Fruit fly (Drosophila melanogaster) whole organism, embryonic: ENCODE measurements around the gene spdo.
A peak's percentile ranks its signal among the peaks of the same experiment; 100 is the strongest.

ENCODE experiments used
- Ada2b ChIP-seq: fragments of 200-800 bp; sonication (Bioruptor generic); IDR thresholded peaks from 2 replicates; pipeline ENCODE4 v1.3.6; 2022; ENCODE audit warnings: missing biosample characterization, missing genetic modification characterization
- Aef1 ChIP-seq: fragments of 200-800 bp; sonication (Bioruptor generic); IDR thresholded peaks from 3 replicates; pipeline ENCODE4 v1.3.6; 2022; ENCODE audit warnings: missing biosample characterization, missing genetic modification characterization
- CG11560 ChIP-seq: fragments of 200-800 bp; sonication (Bioruptor generic); IDR thresholded peaks from 3 replicates; pipeline ENCODE4 v1.3.6; 2022; ENCODE audit warnings: missing biosample characterization, missing genetic modification characterization
- CG16779 ChIP-seq: fragments of 200-800 bp; sonication (Bioruptor generic); IDR thresholded peaks from 2 replicates; pipeline ENCODE4 v1.3.6; 2022; ENCODE audit warnings: missing biosample characterization, missing genetic modification characterization
- CG17829 ChIP-seq: fragments of 200-800 bp; optimal IDR thresholded peaks from 2 replicates; lab custom pipeline; 2019; ENCODE audit warnings: missing biosample characterization, mild to moderate bottlenecking, missing genetic modification characterization, moderate library complexity
- CG32532 ChIP-seq: fragments of 200-800 bp; sonication (Bioruptor generic); IDR thresholded peaks from 2 replicates; pipeline ENCODE4 v1.3.6; 2022; ENCODE audit warnings: missing biosample characterization, missing genetic modification characterization
- CG34224 ChIP-seq: fragments of 200-800 bp; sonication (Bioruptor generic); IDR thresholded peaks from 3 replicates; pipeline ENCODE4 v1.3.6; 2022; ENCODE audit warnings: missing biosample characterization, missing genetic modification characterization; ENCODE audit not compliant: partially characterized antibody
- CG4707 ChIP-seq: fragments of 200-800 bp; sonication (Bioruptor generic); optimal IDR thresholded peaks from 2 replicates; lab custom pipeline; 2018; ENCODE audit warnings: missing biosample characterization, mild to moderate bottlenecking, missing genetic modification characterization, moderate library complexity
- CG5953 ChIP-seq: fragments of 200-800 bp; sonication (Bioruptor generic); IDR thresholded peaks from 2 replicates; pipeline ENCODE4 v1.3.6; 2022; ENCODE audit warnings: missing biosample characterization, missing genetic modification characterization
- CG7963 ChIP-seq: fragments of 200-800 bp; sonication (Bioruptor generic); IDR thresholded peaks from 3 replicates; pipeline ENCODE4 v1.3.6; 2022; ENCODE audit warnings: missing biosample characterization, missing genetic modification characterization; ENCODE audit not compliant: partially characterized antibody
- CG8089 ChIP-seq: fragments of 200-800 bp; sonication (Bioruptor generic); optimal IDR thresholded peaks from 3 replicates; lab custom pipeline; 2016; ENCODE audit warnings: missing biosample characterization, missing genetic modification characterization
- Drgx ChIP-seq: fragments of 200-800 bp; sonication (Bioruptor generic); IDR thresholded peaks from 2 replicates; pipeline ENCODE4 v1.3.6; 2022; ENCODE audit warnings: missing biosample characterization, missing genetic modification characterization
- Ets65A ChIP-seq: fragments of 200-800 bp; sonication (Bioruptor generic); peaks from one replicate; lab custom pipeline; 2016; ENCODE audit warnings: missing biosample characterization, missing genetic modification characterization
- GATAe ChIP-seq: fragments of 200-800 bp; sonication (Bioruptor generic); conservative IDR thresholded peaks from 2 replicates; pipeline ENCODE4 v1.3.6; 2022; ENCODE audit warnings: missing biosample characterization, missing genetic modification characterization
- Gsc ChIP-seq: fragments of 200-800 bp; sonication (Bioruptor generic); IDR thresholded peaks from 2 replicates; pipeline ENCODE4 v1.3.6; 2022; ENCODE audit warnings: missing biosample characterization, missing genetic modification characterization
- HLH3B ChIP-seq: fragments of 200-800 bp; sonication (Bioruptor generic); IDR thresholded peaks from 2 replicates; pipeline ENCODE4 v1.3.6; 2022; ENCODE audit warnings: missing biosample characterization, missing genetic modification characterization
- Hr39 ChIP-seq: fragments of >200 bp; optimal IDR thresholded peaks from 2 replicates; lab custom pipeline; 2017
- Hr78 ChIP-seq, 2 experiments: fragments of 200-800 bp in 1 of 2; fragments of >200 bp in 1 of 2; sonication (Bioruptor generic) in 1 of 2; optimal IDR thresholded peaks; 2 replicates each; lab custom pipeline; 2017 to 2019; ENCODE audit warnings: missing biosample characterization in 2 of 2, missing genetic modification characterization in 2 of 2, mild to moderate bottlenecking in 1 of 2, moderate library complexity in 1 of 2
- Lim3 ChIP-seq: fragments of 200-800 bp; sonication (Bioruptor generic); IDR thresholded peaks from 2 replicates; pipeline ENCODE4 v1.3.6; 2022; ENCODE audit warnings: missing biosample characterization, missing genetic modification characterization
- Lpt ChIP-seq: fragments of >200 bp; optimal IDR thresholded peaks from 2 replicates; lab custom pipeline; 2018; ENCODE audit warnings: missing biosample characterization, missing genetic modification characterization
- Med ChIP-seq: fragments of 200-800 bp; sonication (Bioruptor generic); peaks from one replicate; lab custom pipeline; 2016; ENCODE audit warnings: missing biosample characterization, missing genetic modification characterization, mild to moderate bottlenecking, inconsistent platforms, moderate library complexity
- ac ChIP-seq: fragments of 200-800 bp; sonication (Bioruptor generic); optimal IDR thresholded peaks from 3 replicates; lab custom pipeline; 2017; ENCODE audit warnings: missing biosample characterization, mild to moderate bottlenecking, missing genetic modification characterization
- ase ChIP-seq: fragments of 200-800 bp; sonication (Bioruptor generic); IDR thresholded peaks from 3 replicates; pipeline ENCODE4 v1.3.6; 2022; ENCODE audit warnings: missing biosample characterization, missing genetic modification characterization
- br ChIP-seq: fragments of >200 bp; optimal IDR thresholded peaks from 2 replicates; lab custom pipeline; 2017
- crc ChIP-seq: fragments of 200-800 bp; sonication (Bioruptor generic); optimal IDR thresholded peaks from 2 replicates; lab custom pipeline; 2016; ENCODE audit warnings: missing biosample characterization, missing genetic modification characterization
- dimm ChIP-seq: fragments of 200-800 bp; sonication (Bioruptor generic); IDR thresholded peaks from 2 replicates; pipeline ENCODE4 v1.3.6; 2022; ENCODE audit warnings: missing biosample characterization, missing genetic modification characterization
- dm ChIP-seq: fragments of 200-800 bp; sonication (Bioruptor generic); optimal IDR thresholded peaks from 3 replicates; lab custom pipeline; 2016; ENCODE audit warnings: missing biosample characterization, missing genetic modification characterization
- dpn ChIP-seq, 2 experiments: fragments of 200-800 bp; sonication (Bioruptor generic); optimal IDR thresholded peaks; 3 replicates each; lab custom pipeline; 2016; ENCODE audit warnings: missing biosample characterization in 2 of 2, missing genetic modification characterization in 2 of 2
- fd102C ChIP-seq: fragments of 200-800 bp; sonication (Bioruptor generic); optimal IDR thresholded peaks from 2 replicates; lab custom pipeline; 2018; ENCODE audit warnings: missing biosample characterization, mild to moderate bottlenecking, missing genetic modification characterization, moderate library complexity
- fd3F ChIP-seq: fragments of 200-800 bp; sonication (Bioruptor generic); optimal IDR thresholded peaks from 2 replicates; lab custom pipeline; 2018; ENCODE audit warnings: missing biosample characterization, mild to moderate bottlenecking, missing genetic modification characterization, moderate library complexity
- gfzf ChIP-seq: fragments of 200-800 bp; sonication (Bioruptor generic); optimal IDR thresholded peaks from 2 replicates; lab custom pipeline; 2016; ENCODE audit warnings: missing biosample characterization, mild to moderate bottlenecking, missing genetic modification characterization, moderate library complexity
- grn ChIP-seq: fragments of 200-800 bp; sonication (Bioruptor generic); optimal IDR thresholded peaks from 3 replicates; lab custom pipeline; 2017; ENCODE audit warnings: missing biosample characterization, missing genetic modification characterization
- gsb ChIP-seq: fragments of 200-800 bp; sonication (Bioruptor generic); IDR thresholded peaks from 2 replicates; pipeline ENCODE4 v1.3.6; 2022; ENCODE audit warnings: missing biosample characterization, missing genetic modification characterization
- ham ChIP-seq: fragments of 200-800 bp; sonication (Bioruptor generic); IDR thresholded peaks from 2 replicates; pipeline ENCODE4 v1.3.6; 2022; ENCODE audit warnings: missing biosample characterization, missing genetic modification characterization
- nau ChIP-seq: fragments of 200-800 bp; sonication (Bioruptor generic); optimal IDR thresholded peaks from 3 replicates; lab custom pipeline; 2017; ENCODE audit warnings: missing biosample characterization, mild to moderate bottlenecking, missing genetic modification characterization, missing genetic modification reagents
- nerfin-2 ChIP-seq: fragments of 200-800 bp; sonication (Bioruptor generic); IDR thresholded peaks from 2 replicates; pipeline ENCODE4 v1.3.6; 2022; ENCODE audit warnings: missing biosample characterization, missing genetic modification characterization; ENCODE audit not compliant: partially characterized antibody
- row ChIP-seq: fragments of 200-800 bp; sonication (Bioruptor generic); IDR thresholded peaks from 3 replicates; pipeline ENCODE4 v1.3.6; 2022; ENCODE audit warnings: missing biosample characterization, missing genetic modification characterization
- sens-2 ChIP-seq: fragments of 200-800 bp; sonication (Bioruptor generic); IDR thresholded peaks from 2 replicates; pipeline ENCODE4 v1.3.6; 2022; ENCODE audit warnings: missing biosample characterization, missing genetic modification characterization
- sim ChIP-seq: fragments of 200-800 bp; sonication (Bioruptor generic); IDR thresholded peaks from 2 replicates; pipeline ENCODE4 v1.3.6; 2022; ENCODE audit warnings: missing biosample characterization, missing genetic modification characterization
- sisA ChIP-seq: fragments of 200-800 bp; sonication (Bioruptor generic); IDR thresholded peaks from 2 replicates; pipeline ENCODE4 v1.3.6; 2022; ENCODE audit warnings: missing biosample characterization, missing genetic modification characterization
- sna ChIP-seq: fragments of 200-800 bp; sonication (Bioruptor generic); IDR thresholded peaks from 2 replicates; pipeline ENCODE4 v1.3.6; 2022; ENCODE audit warnings: missing biosample characterization, missing genetic modification characterization; ENCODE audit not compliant: partially characterized antibody
- sr ChIP-seq: fragments of 200-800 bp; sonication (Bioruptor generic); IDR thresholded peaks from 3 replicates; pipeline ENCODE4 v1.3.6; 2022; ENCODE audit warnings: missing biosample characterization, missing genetic modification characterization
- trh ChIP-seq: fragments of 200-800 bp; sonication (Bioruptor generic); optimal IDR thresholded peaks from 2 replicates; lab custom pipeline; 2016; ENCODE audit warnings: missing biosample characterization, missing genetic modification characterization

Gene spdo

DNA sequence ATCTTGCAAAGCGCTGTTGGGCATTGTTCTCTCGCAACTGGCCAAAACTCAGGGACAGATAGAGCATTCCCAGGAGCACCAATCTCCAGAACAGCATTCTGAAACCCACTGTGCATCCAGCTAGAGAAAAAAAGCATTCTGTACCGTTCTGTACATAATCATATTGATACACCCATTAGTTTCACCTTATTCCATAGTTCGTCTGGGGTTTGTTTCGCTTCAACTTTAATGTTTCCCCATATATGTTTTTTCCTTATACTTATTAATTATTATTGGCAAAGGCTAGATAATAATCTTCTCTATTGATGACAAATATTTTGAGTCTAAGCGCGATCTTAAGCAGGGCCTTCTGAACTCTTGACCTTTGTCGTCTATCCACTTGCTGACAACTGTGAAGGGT is 35.6 kb downstream of the spdo start, which contains the start of gene PH4alphaNE2:
PH4alphaNE2 (minus strand) TSS at position 101 of the 400 bp plus-strand sequence.
- TF ChIP-seq fd102C (GFP tag; lab: Kevin White, UChicago) = no peak
- no peak for TF ChIP-seq gfzf (GFP tag; lab: Kevin White, UChicago)
- TF ChIP-seq dpn (GFP tag; optimal IDR thresholded peaks at IDR 0.05; lab: Kevin White, UChicago) = no peak
- no peak for TF ChIP-seq HLH3B (GFP tag; lab: Robert Waterston, UW)
- TF ChIP-seq Hr39 (lab: Kevin White, UChicago) = no peak
- no peak for TF ChIP-seq br (lab: Kevin White, UChicago)
- TF ChIP-seq ac (GFP tag; lab: Kevin White, UChicago) = no peak
- TF ChIP-seq grn (GFP tag; lab: Kevin White, UChicago) = no peak
- no peak for TF ChIP-seq GATAe (GFP tag; lab: Robert Waterston, UW)

DNA sequence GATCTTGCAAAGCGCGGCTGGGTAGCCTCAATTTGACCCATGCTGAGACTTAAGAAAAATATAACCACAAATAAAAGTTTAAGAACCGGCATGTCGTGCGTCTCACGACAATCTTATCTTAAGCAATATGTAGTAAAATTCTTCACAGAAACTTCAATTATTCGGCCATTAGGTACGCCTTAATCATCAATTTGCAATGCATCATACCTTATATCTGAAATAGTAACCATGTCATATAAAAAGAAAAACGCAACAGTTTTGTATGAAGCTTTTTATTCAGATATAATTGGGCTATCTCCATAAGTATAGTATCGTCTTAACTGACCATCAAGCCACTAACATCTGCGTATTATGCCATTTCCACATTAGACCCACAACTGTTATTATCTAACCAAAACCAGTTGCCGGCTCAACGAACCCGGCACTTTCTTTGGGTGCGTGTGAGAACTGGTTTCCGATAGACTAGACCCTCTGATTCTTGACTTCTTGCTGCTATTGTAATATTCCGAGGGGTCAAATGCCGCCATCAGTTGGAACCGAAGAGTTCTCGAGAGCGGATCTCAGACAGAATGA is 37.9 kb downstream of the spdo start, which contains the start of the genes CG31524 and CG9698:
CG31524 (minus strand) TSS at position 101 of the 573 bp plus-strand sequence.
CG9698 (plus strand) TSS at position 523 of the 573 bp plus-strand sequence.
- TF ChIP-seq Hr78 (GFP tag; optimal IDR thresholded peaks at IDR 0.05; lab: Kevin White, UChicago) = peak in 1 of 2 experiments; percentile 44
- TF ChIP-seq nerfin-2 (GFP tag; lab: Robert Waterston, UW) = no peak

dm6 chr3R:30518274-30518873 is 41.9 kb downstream of the spdo start:
- no peak for TF ChIP-seq ham (GFP tag; lab: Robert Waterston, UW)
- TF ChIP-seq gsb (GFP tag; lab: Robert Waterston, UW) = no peak
- TF ChIP-seq Hr39 (lab: Kevin White, UChicago) = peak; percentile 78
- TF ChIP-seq CG11560 = no peak
- peak; percentile 90 for TF ChIP-seq Ets65A
- no peak for TF ChIP-seq trh
- peak; percentile 21; the same call in 1 of the 2 replicates for TF ChIP-seq dimm (GFP tag; lab: Robert Waterston, UW)
- no peak for TF ChIP-seq CG32532 (GFP tag; lab: Robert Waterston, UW)
- no peak for TF ChIP-seq CG17829 (tag; lab: Kevin White, UChicago)
- 0 out of 2 replicates have a peak, but pooled peaks have one; percentile 9 for TF ChIP-seq Gsc

DNA sequence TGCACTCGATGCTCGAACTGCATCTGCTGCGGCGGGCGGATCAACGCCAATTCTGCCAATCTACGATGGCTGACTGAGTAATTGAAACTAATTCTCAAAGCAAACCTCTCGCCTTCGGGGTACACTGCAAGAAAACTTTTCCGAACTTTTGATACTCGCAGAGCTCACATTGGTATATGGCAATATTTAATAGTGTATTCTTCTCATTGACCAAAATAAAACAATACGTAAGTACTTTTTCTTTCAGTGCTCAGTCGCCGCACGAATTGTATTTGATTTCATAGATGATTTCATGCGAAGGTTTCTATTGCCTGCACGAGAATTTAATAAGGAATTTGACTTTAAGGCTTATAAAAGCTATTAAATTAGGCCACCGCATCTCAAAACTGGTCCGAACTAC is 49.1 kb downstream of the spdo start:
- TF ChIP-seq CG34224 (GFP tag; lab: Robert Waterston, UW) = no peak
- TF ChIP-seq Lpt (GFP tag; lab: Kevin White, UChicago) = no peak
- TF ChIP-seq sisA (GFP tag; lab: Robert Waterston, UW) = 0 out of 2 replicates have a peak, but pooled peaks have one; percentile 3
- peak; percentile 12; the same call in 1 of the 3 replicates for TF ChIP-seq Aef1
- peak; percentile 56 for TF ChIP-seq Ets65A
- TF ChIP-seq sens-2 = no peak
- peak; percentile 26; the same call in 1 of the 2 replicates for TF ChIP-seq Drgx (GFP tag; lab: Robert Waterston, UW)
- TF ChIP-seq Med = peak; percentile 63
- 0 out of 2 replicates have a peak, but pooled peaks have one; percentile 21 for TF ChIP-seq Ada2b (GFP tag; lab: Robert Waterston, UW)

- TF ChIP-seq Lim3 (no peak), CG5953 (no peak), CG7963 (GFP tag; lab: Robert Waterston, UW) (no peak), sr (GFP tag; lab: Robert Waterston, UW) (peak; percentile 52; the same call in 1 of the 3 replicates), CG4707 (GFP tag; lab: Kevin White, UChicago) (no peak), CG8089 (GFP tag; lab: Kevin White, UChicago) (no peak), ase (GFP tag; lab: Robert Waterston, UW) (no peak), CG16779 (no peak), crc (GFP tag; lab: Kevin White, UChicago) (no peak), fd3F (no peak), row (GFP tag; lab: Robert Waterston, UW) (no peak), dm (GFP tag; lab: Kevin White, UChicago) (no peak), Aef1 (no peak), Gsc (no peak), sim (GFP tag; lab: Robert Waterston, UW) (no peak), sna (GFP tag; lab: Robert Waterston, UW) (no peak), nau (no peak)
These were observed 50.4 kb downstream of the spdo start, which contains the start of gene jdp for dm6 chr3R:30526799-30527465. Gene jdp, minus strand, starts transcription at chr3R:30527037.
